Worm (Caenorhabditis elegans): Measurements from ENCODE around the gene C14C11.7.

- no peak for TF ChIP-seq nhr-12 (tag; optimal IDR thresholded peaks at IDR 0.05)
- no peak for TF ChIP-seq ama-1 (optimal IDR thresholded peaks at IDR 0.05)
- no peak for TF ChIP-seq lin-13 (GFP tag; optimal IDR thresholded peaks at IDR 0.05)
- no peak for TF ChIP-seq unc-39 (tag; optimal IDR thresholded peaks at IDR 0.05)
- no peak for TF ChIP-seq elt-3 (tag; optimal IDR thresholded peaks at IDR 0.05)
- no peak for TF ChIP-seq unc-62 (GFP tag; optimal IDR thresholded peaks at IDR 0.05)
- TF ChIP-seq ztf-11 (tag; optimal IDR thresholded peaks at IDR 0.05), result no peak
- TF ChIP-seq ceh-82 (tag; optimal IDR thresholded peaks at IDR 0.05), result no peak
- no peak for TF ChIP-seq nhr-23 (tag; optimal IDR thresholded peaks at IDR 0.05)
- no peak for TF ChIP-seq fos-1 (tag; optimal IDR thresholded peaks at IDR 0.05)
Observed at ce11 chrV:5672270-5672669, 6.4 kb upstream of the C14C11.7 start.

All from whole organism, L2 larva.